Worm (Caenorhabditis elegans): ENCODE results near the gene F35H12.6.

Gene F35H12.6

DNA sequence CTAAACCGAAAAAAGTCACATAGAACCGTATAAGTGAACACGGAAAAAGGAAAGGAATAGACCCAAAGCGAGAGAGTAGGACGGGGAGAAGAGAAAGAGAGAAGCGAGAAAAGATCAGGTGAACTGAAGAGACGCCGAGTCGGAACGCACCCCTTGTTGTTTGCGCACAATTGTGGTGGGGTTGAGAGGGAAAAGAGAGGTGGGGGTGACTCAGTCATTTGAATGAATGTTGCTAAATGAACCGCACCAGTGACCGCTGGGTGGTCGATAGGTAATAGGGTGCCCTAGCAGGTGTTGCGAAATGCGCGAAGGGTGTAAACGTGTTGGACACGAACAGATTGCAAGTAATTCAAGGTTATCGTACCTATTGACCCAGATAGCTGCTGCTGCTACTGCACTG is 42.1 kb upstream of the F35H12.6 start, which contains the start of gene lgl-1 (continued):
- TF ChIP-seq ceh-31 (tag; optimal IDR thresholded peaks at IDR 0.05) (peak; percentile 85), ceh-2 (tag; optimal IDR thresholded peaks at IDR 0.05) (no peak), unc-55 (GFP tag; optimal IDR thresholded peaks at IDR 0.05) (peak; percentile 46), ceh-14 (tag; optimal IDR thresholded peaks at IDR 0.05) (no peak), ztf-16 (tag; optimal IDR thresholded peaks at IDR 0.05) (no peak), lim-6 (tag; optimal IDR thresholded peaks at IDR 0.05) (no peak), madf-2 (tag; optimal IDR thresholded peaks at IDR 0.05) (no peak), mec-3 (tag; optimal IDR thresholded peaks at IDR 0.05; ENCODE audit: borderline replicate concordance) (no peak), ets-4 (tag; optimal IDR thresholded peaks at IDR 0.05) (no peak), pha-2 (tag; optimal IDR thresholded peaks at IDR 0.05) (peak; percentile 17), K02D7.2 (tag; optimal IDR thresholded peaks at IDR 0.05) (no peak), unc-86 (tag; optimal IDR thresholded peaks at IDR 0.05) (no peak), nhr-232 (tag; optimal IDR thresholded peaks at IDR 0.05) (no peak), hlh-13 (GFP tag; optimal IDR thresholded peaks at IDR 0.05) (no peak), sox-2 (GFP tag; IDR thresholded peaks at IDR 0.05) (peak; percentile 37; the same call in 1 of the 2 replicates), che-1 (tag; optimal IDR thresholded peaks at IDR 0.05) (no peak), unc-3 (GFP tag; conservative IDR thresholded peaks at IDR 0.05) (no peak), unc-3 (tag; optimal IDR thresholded peaks at IDR 0.05) (no peak), eyg-1 (tag; optimal IDR thresholded peaks at IDR 0.05) (no peak), hlh-30 (tag; optimal IDR thresholded peaks at IDR 0.05; ENCODE audit: insufficient read depth) (peak; percentile 9), ceh-22 (tag; optimal IDR thresholded peaks at IDR 0.05) (no peak), ceh-34 (tag; optimal IDR thresholded peaks at IDR 0.05) (peak; percentile 63), fkh-10 (GFP tag; optimal IDR thresholded peaks at IDR 0.05) (peak; percentile 4), rnt-1 (tag; optimal IDR thresholded peaks at IDR 0.05) (peak; percentile 30), ceh-19 (GFP tag; optimal IDR thresholded peaks at IDR 0.05) (peak; percentile 36), nhr-11 (tag; optimal IDR thresholded peaks at IDR 0.05) (no peak), pag-3 (tag; optimal IDR thresholded peaks at IDR 0.05; ENCODE audit: borderline replicate concordance) (no peak), ceh-45 (GFP tag; IDR thresholded peaks at IDR 0.05) (no peak), lin-11 (tag; optimal IDR thresholded peaks at IDR 0.05) (no peak), dmd-4 (tag; optimal IDR thresholded peaks at IDR 0.05; ENCODE audit: borderline replicate concordance) (no peak), tbx-7 (tag; optimal IDR thresholded peaks at IDR 0.05) (no peak), dve-1 (tag; optimal IDR thresholded peaks at IDR 0.05) (no peak), T23F11.4 (GFP tag; optimal IDR thresholded peaks at IDR 0.05) (no peak), F13H6.1 (tag; optimal IDR thresholded peaks at IDR 0.05) (no peak), ceh-24 (tag; optimal IDR thresholded peaks at IDR 0.05) (no peak), pqm-1 (tag; optimal IDR thresholded peaks at IDR 0.05) (no peak), ref-2 (tag; optimal IDR thresholded peaks at IDR 0.05) (peak; percentile 69), pha-4 (tag; optimal IDR thresholded peaks at IDR 0.05) (no peak), gmeb-2 (tag; optimal IDR thresholded peaks at IDR 0.05) (no peak), Y22D7AL.16 (tag; optimal IDR thresholded peaks at IDR 0.05) (no peak), pros-1 (tag; optimal IDR thresholded peaks at IDR 0.05) (peak; percentile 37), odd-2 (tag; optimal IDR thresholded peaks at IDR 0.05) (no peak), sox-4 (tag; optimal IDR thresholded peaks at IDR 0.05) (no peak), ama-1 (optimal IDR thresholded peaks at IDR 0.05) (no peak), ceh-48 (tag; optimal IDR thresholded peaks at IDR 0.05) (no peak), ceh-18 (tag; optimal IDR thresholded peaks at IDR 0.05) (no peak), hlh-8 (tag; optimal IDR thresholded peaks at IDR 0.05) (peak; percentile 16)
